Fruit fly (Drosophila melanogaster) whole organism, embryonic: Measurements from ENCODE around the gene egh.
A peak's percentile ranks its signal among the peaks of the same experiment; 100 is the strongest.

Source experiments
- Atf3 ChIP-seq: fragments of 200-800 bp; sonication (Bioruptor generic); optimal IDR thresholded peaks from 3 replicates; lab custom pipeline; 2016; ENCODE audit warnings: missing biosample characterization, missing genetic modification characterization
- Bgb ChIP-seq: fragments of 200-800 bp; sonication (Bioruptor generic); IDR thresholded peaks from 2 replicates; pipeline ENCODE4 v1.3.6; 2022; ENCODE audit warnings: missing biosample characterization, missing genetic modification characterization; ENCODE audit not compliant: partially characterized antibody
- CG11398 ChIP-seq: fragments of 200-800 bp; sonication (Bioruptor generic); optimal IDR thresholded peaks from 2 replicates; lab custom pipeline; 2016; ENCODE audit warnings: missing biosample characterization, missing genetic modification characterization
- CG11504 ChIP-seq: fragments of 200-800 bp; sonication (Bioruptor generic); optimal IDR thresholded peaks from 3 replicates; lab custom pipeline; 2019; ENCODE audit warnings: missing biosample characterization, mild to moderate bottlenecking, missing genetic modification characterization, moderate library complexity
- CG13424 ChIP-seq: fragments of 200-800 bp; sonication (Bioruptor generic); optimal IDR thresholded peaks from 2 replicates; lab custom pipeline; 2019; ENCODE audit warnings: missing biosample characterization, mild to moderate bottlenecking, missing genetic modification characterization, moderate library complexity
- CG14050 ChIP-seq: fragments of 200-800 bp; sonication (Bioruptor generic); IDR thresholded peaks from 3 replicates; pipeline ENCODE4 v1.3.6; 2022; ENCODE audit warnings: missing biosample characterization, missing genetic modification characterization
- CG17359 ChIP-seq: fragments of 200-800 bp; sonication (Bioruptor generic); optimal IDR thresholded peaks from 3 replicates; lab custom pipeline; 2018; ENCODE audit warnings: missing biosample characterization, mild to moderate bottlenecking, missing genetic modification characterization, moderate library complexity
- CG17568 ChIP-seq: fragments of 200-800 bp; sonication (Bioruptor generic); optimal IDR thresholded peaks from 2 replicates; lab custom pipeline; 2018; ENCODE audit warnings: missing biosample characterization, mild to moderate bottlenecking, missing genetic modification characterization, moderate library complexity
- CG17802 ChIP-seq: fragments of 200-800 bp; sonication (Bioruptor generic); optimal IDR thresholded peaks from 2 replicates; lab custom pipeline; 2018; ENCODE audit warnings: missing biosample characterization, mild to moderate bottlenecking, missing genetic modification characterization, moderate library complexity
- CG1832 ChIP-seq: fragments of 200-800 bp; sonication (Bioruptor generic); optimal IDR thresholded peaks from 2 replicates; lab custom pipeline; 2017; ENCODE audit warnings: missing biosample characterization, mild to moderate bottlenecking, missing genetic modification characterization, inconsistent platforms
- CG3065 ChIP-seq: fragments of 200-800 bp; sonication (Bioruptor generic); optimal IDR thresholded peaks from 2 replicates; lab custom pipeline; 2016; ENCODE audit warnings: missing biosample characterization, missing genetic modification characterization
- CG31224 ChIP-seq: fragments of 200-800 bp; sonication (Bioruptor generic); IDR thresholded peaks from 2 replicates; pipeline ENCODE4 v1.3.6; 2022; ENCODE audit warnings: missing biosample characterization, missing genetic modification characterization
- CG3281 ChIP-seq: fragments of 200-800 bp; sonication (Bioruptor generic); optimal IDR thresholded peaks from 3 replicates; lab custom pipeline; 2017; ENCODE audit warnings: missing biosample characterization, mild to moderate bottlenecking, missing genetic modification characterization
- CG33213 ChIP-seq: fragments of 200-800 bp; sonication (Bioruptor generic); optimal IDR thresholded peaks from 3 replicates; lab custom pipeline; 2016; ENCODE audit warnings: missing biosample characterization, missing genetic modification characterization
- CG34376 ChIP-seq: fragments of 200-800 bp; sonication (Bioruptor generic); optimal IDR thresholded peaks from 2 replicates; lab custom pipeline; 2018; ENCODE audit warnings: missing biosample characterization, mild to moderate bottlenecking, missing genetic modification characterization
- CG4360 ChIP-seq: fragments of 200-800 bp; sonication (Bioruptor generic); IDR thresholded peaks from 2 replicates; pipeline ENCODE4 v1.3.6; 2022; ENCODE audit warnings: missing biosample characterization, missing genetic modification characterization
- CG43689 ChIP-seq: fragments of 200-800 bp; sonication (Bioruptor generic); IDR thresholded peaks from 2 replicates; pipeline ENCODE4 v1.3.6; 2022; ENCODE audit warnings: missing biosample characterization, missing genetic modification characterization
- CG4617 ChIP-seq: fragments of 200-800 bp; sonication (Bioruptor generic); optimal IDR thresholded peaks from 3 replicates; lab custom pipeline; 2016; ENCODE audit warnings: missing biosample characterization, missing genetic modification characterization, borderline replicate concordance
- CG5180 ChIP-seq: fragments of 200-800 bp; sonication (Bioruptor generic); optimal IDR thresholded peaks from 3 replicates; lab custom pipeline; 2017; ENCODE audit warnings: missing biosample characterization, missing genetic modification characterization, mild to moderate bottlenecking, moderate library complexity, missing genetic modification reagents
- CG6683 ChIP-seq: fragments of 200-800 bp; sonication (Bioruptor generic); optimal IDR thresholded peaks from 2 replicates; lab custom pipeline; 2017; ENCODE audit warnings: missing biosample characterization, mild to moderate bottlenecking, missing genetic modification characterization, missing genetic modification reagents
- CG6765 ChIP-seq: fragments of 200-800 bp; sonication (Bioruptor generic); optimal IDR thresholded peaks from 3 replicates; lab custom pipeline; 2017; ENCODE audit warnings: missing biosample characterization, mild to moderate bottlenecking, missing genetic modification characterization
- CG6854 ChIP-seq: fragments of 200-800 bp; sonication (Bioruptor generic); optimal IDR thresholded peaks from 3 replicates; lab custom pipeline; 2017; ENCODE audit warnings: missing biosample characterization, mild to moderate bottlenecking, missing genetic modification characterization
- CG8290 ChIP-seq, 3 experiments: fragments of 200-800 bp; sonication (Bioruptor generic); optimal IDR thresholded peaks; 2 replicates each; lab custom pipeline; 2016 to 2019; ENCODE audit warnings: missing biosample characterization in 3 of 3, missing genetic modification characterization in 3 of 3, mild to moderate bottlenecking in 2 of 3, moderate library complexity in 1 of 3
- CG9817 ChIP-seq: fragments of 200-800 bp; sonication (Bioruptor generic); optimal IDR thresholded peaks from 2 replicates; lab custom pipeline; 2018; ENCODE audit warnings: missing biosample characterization, mild to moderate bottlenecking, missing genetic modification characterization, moderate library complexity
- Dll ChIP-seq: fragments of 200-800 bp; sonication (Bioruptor generic); IDR thresholded peaks from 4 replicates; pipeline ENCODE4 v1.3.6; 2022; ENCODE audit warnings: missing biosample characterization, missing genetic modification characterization; ENCODE audit not compliant: partially characterized antibody
- HHEX ChIP-seq: fragments of 200-800 bp; sonication (Bioruptor generic); optimal IDR thresholded peaks from 3 replicates; lab custom pipeline; 2017; ENCODE audit warnings: missing biosample characterization, mild to moderate bottlenecking, missing genetic modification characterization, missing genetic modification reagents
- Med ChIP-seq: fragments of 200-800 bp; sonication (Bioruptor generic); peaks from one replicate; lab custom pipeline; 2016; ENCODE audit warnings: missing biosample characterization, missing genetic modification characterization, mild to moderate bottlenecking, inconsistent platforms, moderate library complexity
- NFAT ChIP-seq: fragments of 200-800 bp; sonication (Bioruptor generic); IDR thresholded peaks from 2 replicates; pipeline ENCODE4 v1.3.6; 2022; ENCODE audit warnings: missing biosample characterization, missing genetic modification characterization
- Nf-YB ChIP-seq: fragments of 200-800 bp; sonication (Bioruptor generic); optimal IDR thresholded peaks from 3 replicates; lab custom pipeline; 2019; ENCODE audit warnings: missing biosample characterization, mild to moderate bottlenecking, missing genetic modification characterization, moderate library complexity
- Nf-YC ChIP-seq: fragments of 200-800 bp; optimal IDR thresholded peaks from 3 replicates; lab custom pipeline; 2019; ENCODE audit warnings: missing biosample characterization, mild to moderate bottlenecking, missing genetic modification characterization, moderate library complexity
- Rfx ChIP-seq: fragments of 200-800 bp; sonication (Bioruptor generic); IDR thresholded peaks from 2 replicates; pipeline ENCODE4 v1.3.6; 2022; ENCODE audit warnings: missing biosample characterization, missing genetic modification characterization
- br ChIP-seq: fragments of >200 bp; optimal IDR thresholded peaks from 2 replicates; lab custom pipeline; 2017
- cwo ChIP-seq: fragments of 200-800 bp; sonication (Bioruptor generic); optimal IDR thresholded peaks from 3 replicates; lab custom pipeline; 2017; ENCODE audit warnings: missing biosample characterization, missing genetic modification characterization, mild to moderate bottlenecking, moderate library complexity, missing genetic modification reagents
- dati ChIP-seq: fragments of 200-800 bp; sonication (Bioruptor generic); IDR thresholded peaks from 2 replicates; pipeline ENCODE4 v1.3.6; 2022; ENCODE audit warnings: missing biosample characterization, missing genetic modification characterization
- dpn ChIP-seq, 2 experiments: fragments of 200-800 bp; sonication (Bioruptor generic); optimal IDR thresholded peaks; 3 replicates each; lab custom pipeline; 2016; ENCODE audit warnings: missing biosample characterization in 2 of 2, missing genetic modification characterization in 2 of 2
- eve ChIP-seq, 2 experiments: fragments of >200 bp; optimal IDR thresholded peaks; 2 replicates each; lab custom pipeline; 2017; ENCODE audit warnings: missing biosample characterization in 2 of 2, missing genetic modification characterization in 2 of 2
- gt ChIP-seq: fragments of 200-800 bp; sonication (Bioruptor generic); IDR thresholded peaks from 2 replicates; pipeline ENCODE4 v1.3.6; 2022; ENCODE audit warnings: missing biosample characterization, missing genetic modification characterization
- ind ChIP-seq: fragments of 200-800 bp; sonication (Bioruptor generic); optimal IDR thresholded peaks from 3 replicates; lab custom pipeline; 2016; ENCODE audit warnings: missing biosample characterization, missing genetic modification characterization
- lbe ChIP-seq: fragments of 200-800 bp; sonication (Bioruptor generic); optimal IDR thresholded peaks from 2 replicates; lab custom pipeline; 2016; ENCODE audit warnings: missing biosample characterization, mild to moderate bottlenecking, missing genetic modification characterization
- mld ChIP-seq: fragments of 200-800 bp; sonication (Bioruptor generic); IDR thresholded peaks from 3 replicates; pipeline ENCODE4 v1.3.6; 2022; ENCODE audit warnings: missing biosample characterization, missing genetic modification characterization; ENCODE audit not compliant: partially characterized antibody
- nerfin-1 ChIP-seq: fragments of 200-800 bp; sonication (Bioruptor generic); optimal IDR thresholded peaks from 3 replicates; lab custom pipeline; 2019; ENCODE audit warnings: missing biosample characterization, mild to moderate bottlenecking, missing genetic modification characterization, moderate library complexity
- sens ChIP-seq: fragments of 200-800 bp; sonication (Bioruptor generic); peaks from one replicate; lab custom pipeline; 2016; ENCODE audit warnings: missing biosample characterization, missing genetic modification characterization
- slou ChIP-seq: fragments of 200-800 bp; sonication (Bioruptor generic); optimal IDR thresholded peaks from 3 replicates; lab custom pipeline; 2016; ENCODE audit warnings: missing biosample characterization, missing genetic modification characterization
- sna ChIP-seq: fragments of 200-800 bp; sonication (Bioruptor generic); IDR thresholded peaks from 2 replicates; pipeline ENCODE4 v1.3.6; 2022; ENCODE audit warnings: missing biosample characterization, missing genetic modification characterization; ENCODE audit not compliant: partially characterized antibody
- sr ChIP-seq: fragments of 200-800 bp; sonication (Bioruptor generic); IDR thresholded peaks from 3 replicates; pipeline ENCODE4 v1.3.6; 2022; ENCODE audit warnings: missing biosample characterization, missing genetic modification characterization
- stwl ChIP-seq: fragments of 200-800 bp; sonication (Bioruptor generic); optimal IDR thresholded peaks from 3 replicates; lab custom pipeline; 2018; ENCODE audit warnings: missing biosample characterization, mild to moderate bottlenecking, missing genetic modification characterization, moderate library complexity
- wor ChIP-seq: fragments of 200-800 bp; sonication (Bioruptor generic); IDR thresholded peaks from 2 replicates; pipeline ENCODE4 v1.3.6; 2022; ENCODE audit warnings: missing biosample characterization, missing genetic modification characterization

Gene egh

dm6 chrX:2546260-2546659 lies 42.0 kb upstream of the egh start:
- TF ChIP-seq lbe (GFP tag; lab: Kevin White, UChicago) (no peak), Nf-YC (tag; lab: Kevin White, UChicago) (peak; percentile 87), Nf-YB (GFP tag; lab: Kevin White, UChicago) (peak; percentile 78), CG11398 (GFP tag; lab: Kevin White, UChicago) (no peak), CG6765 (GFP tag; lab: Kevin White, UChicago) (no peak), CG5180 (GFP tag; lab: Kevin White, UChicago) (no peak), CG17802 (tag; lab: Kevin White, UChicago) (no peak), br (lab: Kevin White, UChicago) (no peak), CG34376 (GFP tag; lab: Kevin White, UChicago) (no peak)

dm6 chrX:2546664-2547487 lies 41.4 kb upstream of the egh start:
- TF ChIP-seq eve (GFP tag; optimal IDR thresholded peaks at IDR 0.05; lab: Kevin White, UChicago) (peak in 1 of 2 experiments; percentile 37), Bgb (no peak), CG14050 (GFP tag; lab: Robert Waterston, UW) (no peak), stwl (tag; lab: Kevin White, UChicago) (peak; percentile 12), wor (GFP tag; lab: Robert Waterston, UW) (no peak), sens (GFP tag; lab: Kevin White, UChicago) (peak; percentile 41), ind (GFP tag; lab: Kevin White, UChicago) (peak; percentile 30), CG4360 (0 out of 2 replicates have a peak, but pooled peaks have one; percentile 11), sna (GFP tag; lab: Robert Waterston, UW) (no peak), CG4617 (GFP tag; lab: Kevin White, UChicago) (no peak), CG3065 (no peak), nerfin-1 (no peak), Dll (GFP tag; lab: Robert Waterston, UW) (no peak), CG43689 (GFP tag; lab: Robert Waterston, UW) (no peak), CG17359 (tag; lab: Kevin White, UChicago) (peak; percentile 37), slou (GFP tag; lab: Kevin White, UChicago) (no peak), CG3281 (GFP tag; lab: Kevin White, UChicago) (peak; percentile 48), Rfx (peak; percentile 21; the same call in 1 of the 2 replicates), CG33213 (GFP tag; lab: Kevin White, UChicago) (no peak), dpn (GFP tag; optimal IDR thresholded peaks at IDR 0.05; lab: Kevin White, UChicago) (no peak), dati (GFP tag; lab: Robert Waterston, UW) (no peak), cwo (GFP tag; lab: Kevin White, UChicago) (peak; percentile 46), mld (GFP tag; lab: Robert Waterston, UW) (no peak), CG31224 (GFP tag; lab: Robert Waterston, UW) (no peak), Med (GFP tag; lab: Kevin White, UChicago) (peak; percentile 60), CG11504 (tag; lab: Kevin White, UChicago) (peak; percentile 38), NFAT (GFP tag; lab: Robert Waterston, UW) (no peak), CG6854 (GFP tag; lab: Kevin White, UChicago) (no peak), CG6683 (GFP tag; lab: Kevin White, UChicago) (no peak), HHEX (no peak), CG8290 (GFP tag; optimal IDR thresholded peaks at IDR 0.05; lab: Kevin White, UChicago) (no peak), CG8290 (tag; optimal IDR thresholded peaks at IDR 0.05; lab: Kevin White, UChicago) (peak in 1 of 2 experiments; percentile 26), Atf3 (GFP tag; lab: Kevin White, UChicago) (no peak), CG9817 (tag; lab: Kevin White, UChicago) (peak; percentile 18), CG17568 (GFP tag; lab: Kevin White, UChicago) (no peak), sr (GFP tag; lab: Robert Waterston, UW) (no peak), CG1832 (no peak), CG13424 (tag; lab: Kevin White, UChicago) (peak; percentile 10), gt (GFP tag; lab: Robert Waterston, UW) (no peak)
